Worm (Caenorhabditis elegans) whole organism, early embryonic: Measurements from ENCODE around the gene T19C3.5.

Experiments
- F13C5.2 ChIP-seq: sonication (generic microtip); optimal IDR thresholded peaks from 2 replicates; lab custom pipeline; 2017; ENCODE audit warnings: mild to moderate bottlenecking, missing genetic modification characterization, inconsistent platforms, missing compliant biosample characterization
- ama-1 ChIP-seq: fragments of 150-350 bp; optimal IDR thresholded peaks from 2 replicates; lab custom pipeline; 2014
- ceh-36 ChIP-seq: sonication (generic microtip); optimal IDR thresholded peaks from 2 replicates; lab custom pipeline; 2016; ENCODE audit warnings: missing genetic modification characterization, inconsistent platforms, missing compliant biosample characterization
- scrt-1 ChIP-seq: fragments of 200-800 bp; sonication (Bioruptor generic); IDR thresholded peaks from 2 replicates; pipeline ENCODE4 v1.3.6; 2022; ENCODE audit warnings: missing genetic modification characterization, missing compliant biosample characterization
- sea-1 ChIP-seq: fragments of 200-800 bp; sonication (Bioruptor generic); conservative IDR thresholded peaks from 2 replicates; pipeline ENCODE4 v1.3.6; 2022; ENCODE audit warnings: missing genetic modification characterization, missing compliant biosample characterization
- tbx-11 ChIP-seq: fragments of 200-800 bp; sonication (Bioruptor generic); IDR thresholded peaks from 2 replicates; pipeline ENCODE4 v1.3.6; 2022; ENCODE audit warnings: missing genetic modification characterization, missing compliant biosample characterization
- tbx-37 ChIP-seq: fragments of 200-800 bp; sonication (Bioruptor generic); conservative IDR thresholded peaks from 2 replicates; pipeline ENCODE4 v1.3.6; 2022; ENCODE audit warnings: missing genetic modification reagents, missing genetic modification characterization, missing compliant biosample characterization
- tra-4 ChIP-seq: sonication (generic microtip); optimal IDR thresholded peaks from 2 replicates; lab custom pipeline; 2017; ENCODE audit warnings: missing genetic modification characterization, missing compliant biosample characterization

DNA sequence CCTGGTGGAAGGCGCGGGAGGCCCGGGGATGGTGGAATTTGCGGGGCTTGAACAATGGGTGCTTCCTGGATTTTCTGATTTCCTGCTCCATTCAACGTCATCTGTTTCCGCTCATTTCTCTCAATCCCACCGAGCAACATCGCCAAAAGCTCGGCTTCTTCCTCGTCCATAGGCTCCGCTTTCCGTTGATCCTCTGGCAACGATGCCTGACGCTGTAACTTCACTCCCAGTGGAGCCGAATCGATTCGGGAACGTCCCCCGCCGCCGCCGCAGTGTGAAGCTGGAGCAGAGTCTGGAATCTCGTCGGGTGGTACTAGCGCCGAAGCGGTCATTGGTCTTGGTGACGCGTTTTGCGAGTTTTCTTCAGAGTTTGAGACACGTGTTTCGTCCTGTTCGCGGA lies 32.3 kb downstream of the T19C3.5 start:
- TF ChIP-seq tbx-37 (GFP tag; lab: Robert Waterston, UW) (no peak), scrt-1 (GFP tag; lab: Robert Waterston, UW) (no peak), ceh-36 (tag; lab: Kevin White, UChicago) (no peak), sea-1 (GFP tag; lab: Robert Waterston, UW) (no peak), ama-1 (lab: Kevin White, UChicago) (no peak), F13C5.2 (tag; lab: Kevin White, UChicago) (no peak), tra-4 (no peak), tbx-11 (no peak)
